Worm (Caenorhabditis elegans): Measurements from ENCODE around the gene rpl-10.

DNA sequence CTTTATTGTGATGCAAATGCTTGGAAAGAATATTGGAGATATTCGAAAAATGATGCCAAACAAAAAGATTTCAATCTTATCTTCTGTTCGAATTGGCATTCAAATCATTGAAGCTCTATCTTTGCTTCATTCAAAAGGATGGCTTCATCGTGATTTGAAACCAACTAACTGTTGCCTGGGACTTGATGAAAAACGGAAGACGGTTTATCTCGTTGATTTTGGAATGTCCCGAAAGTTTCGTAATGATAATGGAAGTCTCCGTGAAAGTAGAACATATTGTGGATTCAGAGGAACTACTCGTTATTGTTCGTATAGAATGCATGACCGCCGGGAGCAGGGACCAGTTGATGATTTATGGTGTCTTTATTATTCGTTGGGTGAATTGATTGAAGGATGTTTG, 30.5 kb downstream of the rpl-10 start:
- TF ChIP-seq ztf-23 (GFP tag; IDR thresholded peaks at IDR 0.05) (no peak), flt-1 (GFP tag; IDR thresholded peaks at IDR 0.05) (no peak), klf-2 (GFP tag; conservative IDR thresholded peaks at IDR 0.05) (no peak), cog-1 (tag; optimal IDR thresholded peaks at IDR 0.05) (no peak), ztf-29 (GFP tag; IDR thresholded peaks at IDR 0.05) (no peak), ref-1 (GFP tag; conservative IDR thresholded peaks at IDR 0.05) (no peak), tab-1 (GFP tag; IDR thresholded peaks at IDR 0.05) (no peak), T22C8.4 (GFP tag; IDR thresholded peaks at IDR 0.05) (no peak), med-1 (GFP tag; optimal IDR thresholded peaks at IDR 0.05; ENCODE audit: insufficient read depth) (no peak)
